Worm (Caenorhabditis elegans) whole organism, L4 larva: ENCODE data around the gene F53G2.13.

Experiments used
- ZK546.5 ChIP-seq, 2 experiments: sonication (generic microtip); optimal IDR thresholded peaks; 2 replicates each; lab custom pipeline; 2017; ENCODE audit warnings: missing biosample characterization in 2 of 2, missing genetic modification characterization in 2 of 2
- ama-1 ChIP-seq: fragments of 150-350 bp; optimal IDR thresholded peaks from 2 replicates; lab custom pipeline; 2014; ENCODE audit warnings: inconsistent platforms, mixed read lengths
- ces-1 ChIP-seq: fragments of 150-350 bp; sonication (generic microtip); optimal IDR thresholded peaks from 4 replicates; lab custom pipeline; 2014; ENCODE audit warnings: missing biosample characterization, missing genetic modification reagents, missing genetic modification characterization
- egl-27 ChIP-seq: sonication (generic microtip); optimal IDR thresholded peaks from 3 replicates; lab custom pipeline; 2017; ENCODE audit warnings: missing biosample characterization, missing genetic modification reagents, missing genetic modification characterization
- fkh-10 ChIP-seq: fragments of 150-350 bp; optimal IDR thresholded peaks from 2 replicates; lab custom pipeline; 2014; ENCODE audit warnings: missing biosample characterization, missing genetic modification reagents, missing genetic modification characterization
- nhr-11 ChIP-seq: fragments of 150-350 bp; optimal IDR thresholded peaks from 2 replicates; lab custom pipeline; 2014; ENCODE audit warnings: missing biosample characterization, missing genetic modification characterization
- nhr-237 ChIP-seq: sonication (generic microtip); optimal IDR thresholded peaks from 2 replicates; lab custom pipeline; 2017; ENCODE audit warnings: missing biosample characterization, missing genetic modification characterization
- nhr-76 ChIP-seq: fragments of 150-350 bp; optimal IDR thresholded peaks from 2 replicates; lab custom pipeline; 2014; ENCODE audit warnings: missing biosample characterization, missing genetic modification characterization
- pha-4 ChIP-seq, 2 experiments: fragments of 150-350 bp in 1 of 2; fragments of 200-800 bp in 1 of 2; sonication (Bioruptor generic) in 1 of 2; IDR thresholded peaks in 1 of 2; optimal IDR thresholded peaks in 1 of 2; 2 replicates each; pipeline versions ENCODE4 v1.3.6 to Lab custom; 2014 to 2022; ENCODE audit warnings: missing genetic modification characterization in 2 of 2, missing genetic modification reagents in 2 of 2, missing biosample characterization in 1 of 2, missing compliant biosample characterization in 1 of 2
- zag-1 ChIP-seq: fragments of 150-350 bp; optimal IDR thresholded peaks from 2 replicates; lab custom pipeline; 2014; ENCODE audit warnings: missing biosample characterization, missing genetic modification characterization
- ztf-11 ChIP-seq: fragments of 150-350 bp; optimal IDR thresholded peaks from 2 replicates; lab custom pipeline; 2014; ENCODE audit warnings: missing biosample characterization, missing genetic modification characterization

ce11 chrII:2468885-2469284, 14.7 kb upstream of the F53G2.13 start:
- TF ChIP-seq nhr-237 (tag; lab: Kevin White, UChicago) (no peak), fkh-10 (GFP tag; lab: Kevin White, UChicago) (no peak), ZK546.5 (tag; optimal IDR thresholded peaks at IDR 0.05; lab: Kevin White, UChicago) (no peak), pha-4 (GFP tag; IDR thresholded peaks at IDR 0.05; lab: Robert Waterston, UW) (no peak), pha-4 (tag; optimal IDR thresholded peaks at IDR 0.05; lab: Kevin White, UChicago) (no peak), nhr-11 (tag; lab: Kevin White, UChicago) (no peak), egl-27 (no peak), ces-1 (GFP tag; lab: Kevin White, UChicago) (no peak), nhr-76 (tag; lab: Kevin White, UChicago) (no peak), zag-1 (tag; lab: Kevin White, UChicago) (no peak), ama-1 (no peak), ztf-11 (tag; lab: Kevin White, UChicago) (no peak)
